Fruit fly (Drosophila melanogaster) whole organism, embryonic: ENCODE results near the gene ckd.
A peak's percentile ranks its signal among the peaks of the same experiment; 100 is the strongest.

Source experiments
- ATbp ChIP-seq: fragments of 200-800 bp; sonication (Bioruptor generic); optimal IDR thresholded peaks from 2 replicates; lab custom pipeline; 2017; ENCODE audit warnings: missing biosample characterization, mild to moderate bottlenecking, missing genetic modification characterization, missing genetic modification reagents
- Blimp-1 ChIP-seq: fragments of 200-800 bp; sonication (Bioruptor generic); optimal IDR thresholded peaks from 3 replicates; lab custom pipeline; 2018; ENCODE audit warnings: missing biosample characterization, missing genetic modification characterization, mild to moderate bottlenecking, moderate library complexity, missing genetic modification reagents
- CG10543 ChIP-seq: fragments of 200-800 bp; sonication (Bioruptor generic); optimal IDR thresholded peaks from 3 replicates; lab custom pipeline; 2017; ENCODE audit warnings: missing biosample characterization, mild to moderate bottlenecking, missing genetic modification characterization, moderate library complexity
- CG11560 ChIP-seq: fragments of 200-800 bp; sonication (Bioruptor generic); IDR thresholded peaks from 3 replicates; pipeline ENCODE4 v1.3.6; 2022; ENCODE audit warnings: missing biosample characterization, missing genetic modification characterization
- CG12219 ChIP-seq: fragments of 200-800 bp; sonication (Bioruptor generic); optimal IDR thresholded peaks from 3 replicates; lab custom pipeline; 2018; ENCODE audit warnings: missing biosample characterization, mild to moderate bottlenecking, missing genetic modification characterization
- CG13624 ChIP-seq: fragments of 200-800 bp; sonication (Bioruptor generic); optimal IDR thresholded peaks from 2 replicates; lab custom pipeline; 2016; ENCODE audit warnings: missing biosample characterization, missing genetic modification characterization
- CG16779 ChIP-seq: fragments of 200-800 bp; sonication (Bioruptor generic); IDR thresholded peaks from 2 replicates; pipeline ENCODE4 v1.3.6; 2022; ENCODE audit warnings: missing biosample characterization, missing genetic modification characterization
- CG16813 ChIP-seq: fragments of 200-800 bp; sonication (Bioruptor generic); IDR thresholded peaks from 3 replicates; pipeline ENCODE4 v1.3.6; 2022; ENCODE audit warnings: missing biosample characterization, missing genetic modification characterization; ENCODE audit not compliant: partially characterized antibody
- CG17802 ChIP-seq: fragments of 200-800 bp; sonication (Bioruptor generic); optimal IDR thresholded peaks from 2 replicates; lab custom pipeline; 2018; ENCODE audit warnings: missing biosample characterization, mild to moderate bottlenecking, missing genetic modification characterization, moderate library complexity
- CG30431 ChIP-seq: fragments of 200-800 bp; sonication (Bioruptor generic); optimal IDR thresholded peaks from 2 replicates; lab custom pipeline; 2017; ENCODE audit warnings: missing biosample characterization, missing genetic modification characterization
- CG3407 ChIP-seq: fragments of 200-800 bp; sonication (Bioruptor generic); optimal IDR thresholded peaks from 2 replicates; lab custom pipeline; 2018; ENCODE audit warnings: missing biosample characterization, mild to moderate bottlenecking, missing genetic modification characterization
- CG34224 ChIP-seq: fragments of 200-800 bp; sonication (Bioruptor generic); IDR thresholded peaks from 3 replicates; pipeline ENCODE4 v1.3.6; 2022; ENCODE audit warnings: missing biosample characterization, missing genetic modification characterization; ENCODE audit not compliant: partially characterized antibody
- CG4328 ChIP-seq: fragments of 200-800 bp; sonication (Bioruptor generic); optimal IDR thresholded peaks from 3 replicates; lab custom pipeline; 2017; ENCODE audit warnings: missing biosample characterization, missing genetic modification reagents, missing genetic modification characterization
- CG7556 ChIP-seq: fragments of 200-800 bp; sonication (Bioruptor generic); optimal IDR thresholded peaks from 2 replicates; lab custom pipeline; 2017; ENCODE audit warnings: missing biosample characterization, mild to moderate bottlenecking, missing genetic modification characterization
- CG8281 ChIP-seq: fragments of 200-800 bp; sonication (Bioruptor generic); optimal IDR thresholded peaks from 2 replicates; lab custom pipeline; 2018; ENCODE audit warnings: missing biosample characterization, mild to moderate bottlenecking, missing genetic modification characterization, moderate library complexity
- CG8359 ChIP-seq: fragments of 200-800 bp; sonication (Bioruptor generic); optimal IDR thresholded peaks from 2 replicates; lab custom pipeline; 2017; ENCODE audit warnings: missing biosample characterization, mild to moderate bottlenecking, missing genetic modification characterization, borderline replicate concordance
- CG8765 ChIP-seq: fragments of 200-800 bp; sonication (Bioruptor generic); IDR thresholded peaks from 2 replicates; pipeline ENCODE4 v1.3.6; 2022; ENCODE audit warnings: missing biosample characterization, missing genetic modification characterization
- CG9727 ChIP-seq: fragments of 200-800 bp; sonication (Bioruptor generic); optimal IDR thresholded peaks from 3 replicates; lab custom pipeline; 2017; ENCODE audit warnings: missing biosample characterization, mild to moderate bottlenecking, missing genetic modification characterization
- CG9876 ChIP-seq: fragments of 200-800 bp; sonication (Bioruptor generic); optimal IDR thresholded peaks from 2 replicates; lab custom pipeline; 2016; ENCODE audit warnings: missing biosample characterization, missing genetic modification characterization
- CkIIα-i1 ChIP-seq: fragments of 200-800 bp; sonication (Bioruptor generic); IDR thresholded peaks from 2 replicates; pipeline ENCODE4 v1.3.6; 2022; ENCODE audit warnings: missing biosample characterization, missing genetic modification characterization
- Doc2 ChIP-seq: fragments of 200-800 bp; sonication (Bioruptor generic); IDR thresholded peaks from 2 replicates; pipeline ENCODE4 v1.3.6; 2022; ENCODE audit warnings: missing biosample characterization, missing genetic modification characterization
- E2f2 ChIP-seq: fragments of 200-800 bp; sonication (Bioruptor generic); IDR thresholded peaks from 2 replicates; pipeline ENCODE4 v1.3.6; 2022; ENCODE audit warnings: missing biosample characterization, missing genetic modification characterization
- Gsc ChIP-seq: fragments of 200-800 bp; sonication (Bioruptor generic); IDR thresholded peaks from 2 replicates; pipeline ENCODE4 v1.3.6; 2022; ENCODE audit warnings: missing biosample characterization, missing genetic modification characterization
- Lpt ChIP-seq: fragments of >200 bp; optimal IDR thresholded peaks from 2 replicates; lab custom pipeline; 2018; ENCODE audit warnings: missing biosample characterization, missing genetic modification characterization
- Mes4 ChIP-seq: fragments of 200-800 bp; sonication (Bioruptor generic); optimal IDR thresholded peaks from 2 replicates; lab custom pipeline; 2016; ENCODE audit warnings: missing biosample characterization, missing genetic modification characterization
- Neu2 ChIP-seq: fragments of 200-800 bp; sonication (Bioruptor generic); optimal IDR thresholded peaks from 3 replicates; lab custom pipeline; 2016; ENCODE audit warnings: missing biosample characterization, missing genetic modification characterization, borderline replicate concordance
- Oli ChIP-seq: fragments of 200-800 bp; sonication (Bioruptor generic); optimal IDR thresholded peaks from 2 replicates; lab custom pipeline; 2018; ENCODE audit warnings: missing biosample characterization, mild to moderate bottlenecking, missing genetic modification characterization, moderate library complexity
- Optix ChIP-seq: fragments of 200-800 bp; sonication (Bioruptor generic); IDR thresholded peaks from 3 replicates; pipeline ENCODE4 v1.3.6; 2022; ENCODE audit warnings: missing biosample characterization, missing genetic modification characterization
- Poxn ChIP-seq: fragments of 200-800 bp; sonication (Bioruptor generic); IDR thresholded peaks from 2 replicates; pipeline ENCODE4 v1.3.6; 2022; ENCODE audit warnings: missing biosample characterization, missing genetic modification characterization
- Rfx ChIP-seq: fragments of 200-800 bp; sonication (Bioruptor generic); IDR thresholded peaks from 2 replicates; pipeline ENCODE4 v1.3.6; 2022; ENCODE audit warnings: missing biosample characterization, missing genetic modification characterization
- Rx ChIP-seq: fragments of 200-800 bp; sonication (Bioruptor generic); IDR thresholded peaks from 2 replicates; pipeline ENCODE4 v1.3.6; 2022; ENCODE audit warnings: missing biosample characterization, missing genetic modification characterization
- Six4 ChIP-seq: fragments of 200-800 bp; sonication (Bioruptor generic); optimal IDR thresholded peaks from 2 replicates; lab custom pipeline; 2016; ENCODE audit warnings: missing biosample characterization, missing genetic modification characterization
- Stat92E ChIP-seq, 3 experiments: fragments of >200 bp in 2 of 3; fragments of 200-800 bp in 1 of 3; sonication (Bioruptor generic) in 1 of 3; optimal IDR thresholded peaks; 2 replicates each; lab custom pipeline; 2017 to 2019; ENCODE audit warnings: missing biosample characterization in 3 of 3, missing genetic modification characterization in 3 of 3, mild to moderate bottlenecking in 1 of 3, moderate library complexity in 1 of 3
- TFAM ChIP-seq: fragments of 200-800 bp; sonication (Bioruptor generic); optimal IDR thresholded peaks from 2 replicates; lab custom pipeline; 2017; ENCODE audit warnings: missing biosample characterization, missing genetic modification characterization, inconsistent platforms
- ac ChIP-seq: fragments of 200-800 bp; sonication (Bioruptor generic); optimal IDR thresholded peaks from 3 replicates; lab custom pipeline; 2017; ENCODE audit warnings: missing biosample characterization, mild to moderate bottlenecking, missing genetic modification characterization
- ci ChIP-seq: fragments of 200-800 bp; sonication (Bioruptor generic); IDR thresholded peaks from 3 replicates; pipeline ENCODE4 v1.3.6; 2022; ENCODE audit warnings: missing biosample characterization, missing genetic modification characterization
- crc ChIP-seq: fragments of 200-800 bp; sonication (Bioruptor generic); optimal IDR thresholded peaks from 2 replicates; lab custom pipeline; 2016; ENCODE audit warnings: missing biosample characterization, missing genetic modification characterization
- dmrt11E ChIP-seq: fragments of 200-800 bp; sonication (Bioruptor generic); optimal IDR thresholded peaks from 3 replicates; lab custom pipeline; 2018; ENCODE audit warnings: missing biosample characterization, mild to moderate bottlenecking, missing genetic modification characterization, moderate library complexity
- eyg ChIP-seq: fragments of 200-800 bp; sonication (Bioruptor generic); optimal IDR thresholded peaks from 3 replicates; lab custom pipeline; 2016; ENCODE audit warnings: missing biosample characterization, missing genetic modification characterization
- grn ChIP-seq: fragments of 200-800 bp; sonication (Bioruptor generic); optimal IDR thresholded peaks from 3 replicates; lab custom pipeline; 2017; ENCODE audit warnings: missing biosample characterization, missing genetic modification characterization
- jigr1 ChIP-seq: fragments of 200-800 bp; sonication (Bioruptor generic); IDR thresholded peaks from 3 replicates; pipeline ENCODE4 v1.3.6; 2022; ENCODE audit warnings: missing biosample characterization, missing genetic modification characterization
- kah ChIP-seq: fragments of 200-800 bp; sonication (Bioruptor generic); optimal IDR thresholded peaks from 2 replicates; lab custom pipeline; 2018; ENCODE audit warnings: missing biosample characterization, mild to moderate bottlenecking, missing genetic modification characterization
- lilli ChIP-seq: fragments of 200-800 bp; sonication (Bioruptor generic); optimal IDR thresholded peaks from 3 replicates; lab custom pipeline; 2016; ENCODE audit warnings: missing biosample characterization, missing genetic modification characterization
- org-1 ChIP-seq: fragments of 200-800 bp; sonication (Bioruptor generic); optimal IDR thresholded peaks from 2 replicates; lab custom pipeline; 2017; ENCODE audit warnings: missing biosample characterization, missing genetic modification characterization
- row ChIP-seq: fragments of 200-800 bp; sonication (Bioruptor generic); IDR thresholded peaks from 3 replicates; pipeline ENCODE4 v1.3.6; 2022; ENCODE audit warnings: missing biosample characterization, missing genetic modification characterization
- sna ChIP-seq: fragments of 200-800 bp; sonication (Bioruptor generic); IDR thresholded peaks from 2 replicates; pipeline ENCODE4 v1.3.6; 2022; ENCODE audit warnings: missing biosample characterization, missing genetic modification characterization; ENCODE audit not compliant: partially characterized antibody
- tna ChIP-seq: fragments of 200-800 bp; sonication (Bioruptor generic); IDR thresholded peaks from 2 replicates; pipeline ENCODE4 v1.3.6; 2022; ENCODE audit warnings: missing biosample characterization, missing genetic modification characterization; ENCODE audit not compliant: partially characterized antibody
- toy ChIP-seq: fragments of 200-800 bp; sonication (Bioruptor generic); IDR thresholded peaks from 2 replicates; pipeline ENCODE4 v1.3.6; 2022; ENCODE audit warnings: missing biosample characterization, missing genetic modification characterization
- unpg ChIP-seq: fragments of 200-800 bp; sonication (Bioruptor generic); optimal IDR thresholded peaks from 3 replicates; lab custom pipeline; 2018; ENCODE audit warnings: missing biosample characterization, mild to moderate bottlenecking, missing genetic modification characterization, moderate library complexity
- wor ChIP-seq: fragments of 200-800 bp; sonication (Bioruptor generic); IDR thresholded peaks from 2 replicates; pipeline ENCODE4 v1.3.6; 2022; ENCODE audit warnings: missing biosample characterization, missing genetic modification characterization
- zfh2 ChIP-seq: fragments of 200-800 bp; sonication (Bioruptor generic); optimal IDR thresholded peaks from 2 replicates; lab custom pipeline; 2016; ENCODE audit warnings: missing biosample characterization, missing genetic modification characterization

The ckd gene

dm6 chr3L:3300345-3300744 is 42.7 kb downstream of the ckd start (continued):
- peak; percentile 41 for TF ChIP-seq CG3407
- no peak for TF ChIP-seq tna (GFP tag; lab: Robert Waterston, UW)
- peak; percentile 78 for TF ChIP-seq Blimp-1 (GFP tag; lab: Kevin White, UChicago)
- no peak for TF ChIP-seq CG8765 (GFP tag; lab: Robert Waterston, UW)
- TF ChIP-seq CG16779 (GFP tag; lab: Robert Waterston, UW): no peak
- peak; percentile 44 for TF ChIP-seq Oli (tag; lab: Kevin White, UChicago)
- no peak for TF ChIP-seq CG34224
- TF ChIP-seq CG13624: peak; percentile 35
- peak; percentile 53 for TF ChIP-seq CG7556 (GFP tag; lab: Kevin White, UChicago)
- no peak for TF ChIP-seq toy (GFP tag; lab: Robert Waterston, UW)
- no peak for TF ChIP-seq Poxn
- TF ChIP-seq CG16813 (GFP tag; lab: Robert Waterston, UW): no peak
- peak; percentile 16 for TF ChIP-seq CG30431 (GFP tag; lab: Kevin White, UChicago)
- TF ChIP-seq CG10543 (GFP tag; lab: Kevin White, UChicago): no peak
- TF ChIP-seq E2f2: peak; percentile 43; the same call in 1 of the 2 replicates
- no peak for TF ChIP-seq Doc2 (GFP tag; lab: Robert Waterston, UW)
- no peak for TF ChIP-seq CkIIα-i1 (GFP tag; lab: Robert Waterston, UW)
- no peak for TF ChIP-seq CG4328 (GFP tag; lab: Kevin White, UChicago)
- TF ChIP-seq row (GFP tag; lab: Robert Waterston, UW): peak; percentile 73
- TF ChIP-seq ac (GFP tag; lab: Kevin White, UChicago): no peak
- peak; percentile 45; the same call in 1 of the 3 replicates for TF ChIP-seq Optix
- TF ChIP-seq ATbp (GFP tag; lab: Kevin White, UChicago): peak; percentile 59
- TF ChIP-seq crc (GFP tag; lab: Kevin White, UChicago): peak; percentile 12
- TF ChIP-seq CG12219 (GFP tag; lab: Kevin White, UChicago): peak; percentile 38
- no peak for TF ChIP-seq lilli (GFP tag; lab: Kevin White, UChicago)
- no peak for TF ChIP-seq TFAM
- peak; percentile 53 for TF ChIP-seq wor (GFP tag; lab: Robert Waterston, UW)
- TF ChIP-seq CG17802 (tag; lab: Kevin White, UChicago): peak; percentile 4
- TF ChIP-seq eyg (GFP tag; lab: Kevin White, UChicago): peak; percentile 27
- no peak for TF ChIP-seq zfh2 (GFP tag; lab: Kevin White, UChicago)
- no peak for TF ChIP-seq Lpt
- TF ChIP-seq Mes4: peak; percentile 1
- TF ChIP-seq dmrt11E: peak; percentile 54
- 0 out of 2 replicates have a peak, but pooled peaks have one; percentile 39 for TF ChIP-seq Gsc (GFP tag; lab: Robert Waterston, UW)
- TF ChIP-seq Rfx: peak; percentile 71
- no peak for TF ChIP-seq Stat92E (GFP tag; optimal IDR thresholded peaks at IDR 0.05; lab: Kevin White, UChicago)
- peak; percentile 25 for TF ChIP-seq org-1
- TF ChIP-seq Six4 (GFP tag; lab: Kevin White, UChicago): peak; percentile 38
- no peak for TF ChIP-seq jigr1 (GFP tag; lab: Robert Waterston, UW)
- TF ChIP-seq sna (GFP tag; lab: Robert Waterston, UW): no peak
- TF ChIP-seq CG8359 (GFP tag; lab: Kevin White, UChicago): peak; percentile 18
- peak; percentile 42; the same call in 1 of the 2 replicates for TF ChIP-seq Rx (GFP tag; lab: Robert Waterston, UW)
- TF ChIP-seq Neu2 (GFP tag; lab: Kevin White, UChicago): no peak
- 0 out of 3 replicates have a peak, but pooled peaks have one; percentile 7 for TF ChIP-seq CG11560 (tag; lab: Robert Waterston, UW)
- peak; percentile 25 for TF ChIP-seq kah (GFP tag; lab: Kevin White, UChicago)
- TF ChIP-seq CG9876 (GFP tag; lab: Kevin White, UChicago): no peak
- peak; percentile 81 for TF ChIP-seq ci (GFP tag; lab: Robert Waterston, UW)
- TF ChIP-seq unpg (GFP tag; lab: Kevin White, UChicago): peak; percentile 76
- peak; percentile 43 for TF ChIP-seq CG9727 (GFP tag; lab: Kevin White, UChicago)
- TF ChIP-seq grn: no peak
- TF ChIP-seq CG8281: peak; percentile 13
